Worm (Caenorhabditis elegans) whole organism, L2 larva: ENCODE measurements around the gene mppb-1.

Experiments used
- ama-1 ChIP-seq: fragments of 150-350 bp; optimal IDR thresholded peaks from 2 replicates; lab custom pipeline; 2018; ENCODE audit warnings: inconsistent platforms
- ceh-82 ChIP-seq: fragments of 150-350 bp; optimal IDR thresholded peaks from 2 replicates; lab custom pipeline; 2014; ENCODE audit warnings: missing biosample characterization, missing genetic modification characterization
- dmd-4 ChIP-seq: sonication (generic microtip); optimal IDR thresholded peaks from 2 replicates; lab custom pipeline; 2017; ENCODE audit warnings: missing biosample characterization, missing genetic modification characterization
- elt-3 ChIP-seq: sonication (generic microtip); optimal IDR thresholded peaks from 2 replicates; lab custom pipeline; 2017; ENCODE audit warnings: missing biosample characterization, missing genetic modification characterization
- fos-1 ChIP-seq: fragments of 150-350 bp; optimal IDR thresholded peaks from 2 replicates; lab custom pipeline; 2014; ENCODE audit warnings: missing biosample characterization, missing genetic modification characterization
- nhr-23 ChIP-seq: fragments of 150-350 bp; optimal IDR thresholded peaks from 2 replicates; lab custom pipeline; 2014; ENCODE audit warnings: missing biosample characterization, missing genetic modification reagents, missing genetic modification characterization
- nhr-25 ChIP-seq: fragments of 150-350 bp; sonication (generic microtip); optimal IDR thresholded peaks from 3 replicates; lab custom pipeline; 2014; ENCODE audit warnings: missing biosample characterization, missing genetic modification characterization
- unc-39 ChIP-seq: fragments of 150-350 bp; optimal IDR thresholded peaks from 2 replicates; lab custom pipeline; 2014; ENCODE audit warnings: missing biosample characterization, missing genetic modification characterization
- unc-62 ChIP-seq: fragments of 150-350 bp; optimal IDR thresholded peaks from 2 replicates; lab custom pipeline; 2014; ENCODE audit warnings: missing biosample characterization, missing genetic modification reagents, missing genetic modification characterization
- zag-1 ChIP-seq: fragments of 150-350 bp; optimal IDR thresholded peaks from 2 replicates; lab custom pipeline; 2014; ENCODE audit warnings: missing biosample characterization, missing genetic modification characterization
- ztf-1 ChIP-seq: fragments of 200-800 bp; sonication (Bioruptor generic); conservative IDR thresholded peaks from 2 replicates; pipeline ENCODE4 v1.3.6; 2022; ENCODE audit warnings: missing genetic modification characterization, missing compliant biosample characterization

ce11 chrIV:9118792-9119191, 44.3 kb downstream of the mppb-1 start, which contains the start of gene nrfl-1:
- TF ChIP-seq unc-62 (GFP tag; lab: Kevin White, UChicago) (no peak), elt-3 (tag; lab: Kevin White, UChicago) (no peak), nhr-25 (tag; lab: Kevin White, UChicago) (no peak), ama-1 (lab: Kevin White, UChicago) (no peak), dmd-4 (tag; lab: Kevin White, UChicago) (no peak), zag-1 (tag; lab: Kevin White, UChicago) (no peak), fos-1 (tag; lab: Kevin White, UChicago) (no peak), nhr-23 (tag; lab: Kevin White, UChicago) (no peak), unc-39 (tag; lab: Kevin White, UChicago) (no peak), ztf-1 (no peak), ceh-82 (no peak)
